Worm (Caenorhabditis elegans) whole organism, young adult: ENCODE data around the gene hsp-90.

Experiments used
- T07F8.4 ChIP-seq: sonication (generic microtip); optimal IDR thresholded peaks from 2 replicates; lab custom pipeline; 2016; ENCODE audit warnings: mild to moderate bottlenecking, missing genetic modification characterization, moderate library complexity, missing compliant biosample characterization
- attf-6 ChIP-seq: fragments of 200-800 bp; sonication (Bioruptor generic); IDR thresholded peaks from 2 replicates; pipeline ENCODE4 v1.3.6; 2022; ENCODE audit warnings: missing genetic modification reagents, missing genetic modification characterization, missing compliant biosample characterization
- bed-1 ChIP-seq: fragments of 200-800 bp; sonication (Bioruptor generic); IDR thresholded peaks from 2 replicates; pipeline ENCODE4 v1.3.6; 2022; ENCODE audit warnings: missing genetic modification reagents, missing genetic modification characterization, missing compliant biosample characterization
- egl-18 ChIP-seq: fragments of 200-800 bp; sonication (Bioruptor generic); IDR thresholded peaks from 2 replicates; pipeline ENCODE4 v1.3.6; 2022; ENCODE audit warnings: missing genetic modification reagents, missing genetic modification characterization, missing compliant biosample characterization
- gei-17 ChIP-seq: fragments of 200-800 bp; sonication (Bioruptor generic); optimal IDR thresholded peaks from 2 replicates; lab custom pipeline; 2018; ENCODE audit warnings: mild to moderate bottlenecking, missing genetic modification characterization, missing compliant biosample characterization
- lsy-27 ChIP-seq: sonication (generic microtip); optimal IDR thresholded peaks from 2 replicates; lab custom pipeline; 2017; ENCODE audit warnings: missing genetic modification characterization, mild to moderate bottlenecking, missing compliant biosample characterization, antibody characterized with exemption, missing genotype, borderline replicate concordance; ENCODE audit not compliant: insufficient read depth
- pha-4 ChIP-seq: fragments of 150-350 bp; sonication (generic microtip); optimal IDR thresholded peaks from 2 replicates; lab custom pipeline; 2014; ENCODE audit warnings: missing biosample characterization, missing genetic modification reagents, missing genetic modification characterization
- snpc-1.3 ChIP-seq: sonication (generic microtip); optimal IDR thresholded peaks from 2 replicates; lab custom pipeline; 2017; ENCODE audit warnings: missing genetic modification characterization, mild to moderate bottlenecking, missing compliant biosample characterization, antibody characterized with exemption, moderate library complexity, missing genotype, missing genetic modification reagents; ENCODE audit not compliant: insufficient read depth

DNA sequence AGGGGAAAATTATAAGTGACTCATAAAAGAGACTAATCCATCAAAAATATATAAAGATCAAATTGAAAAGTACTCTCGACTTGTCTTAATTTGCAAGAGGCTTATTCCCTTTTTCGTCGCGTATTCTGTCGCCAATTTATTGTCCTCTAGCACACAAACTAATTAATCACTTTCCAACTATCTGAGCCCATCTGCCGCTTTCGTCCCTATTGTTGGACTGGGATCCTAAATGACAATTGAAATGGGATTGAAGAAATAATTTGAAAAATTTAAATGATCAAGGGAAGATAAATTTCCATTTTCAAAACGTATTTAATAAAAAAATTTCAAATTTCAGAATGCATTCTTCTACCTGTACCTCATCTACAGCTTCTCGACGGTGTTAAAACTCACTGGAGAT lies 34.1 kb upstream of the hsp-90 start:
- TF ChIP-seq pha-4 (tag; lab: Kevin White, UChicago) (no peak), lsy-27 (tag; lab: Kevin White, UChicago) (no peak), attf-6 (no peak), gei-17 (no peak), snpc-1.3 (no peak), egl-18 (GFP tag; lab: Robert Waterston, UW) (no peak), T07F8.4 (tag; lab: Kevin White, UChicago) (no peak), bed-1 (GFP tag; lab: Robert Waterston, UW) (no peak)
